Worm (Caenorhabditis elegans) whole organism, L1 larva: ENCODE results near the gene spp-28.

Source experiments
- blmp-1 ChIP-seq: fragments of 150-350 bp; optimal IDR thresholded peaks from 2 replicates; lab custom pipeline; 2014; ENCODE audit warnings: missing biosample characterization, missing genetic modification characterization
- dsc-1 ChIP-seq: sonication (generic microtip); optimal IDR thresholded peaks from 2 replicates; lab custom pipeline; 2016; ENCODE audit warnings: mild to moderate bottlenecking, missing genetic modification characterization, missing compliant biosample characterization
- fkh-10 ChIP-seq: sonication (generic microtip); optimal IDR thresholded peaks from 2 replicates; lab custom pipeline; 2017; ENCODE audit warnings: missing biosample characterization, missing genetic modification reagents, missing genetic modification characterization
- nhr-20 ChIP-seq: sonication (generic microtip); optimal IDR thresholded peaks from 2 replicates; lab custom pipeline; 2016; ENCODE audit warnings: mild to moderate bottlenecking, missing genetic modification characterization, missing compliant biosample characterization
- nhr-28 ChIP-seq: fragments of 150-350 bp; optimal IDR thresholded peaks from 2 replicates; lab custom pipeline; 2014; ENCODE audit warnings: missing biosample characterization, missing genetic modification characterization
- nhr-77 ChIP-seq: fragments of 150-350 bp; optimal IDR thresholded peaks from 2 replicates; lab custom pipeline; 2014; ENCODE audit warnings: missing biosample characterization, missing genetic modification characterization
- snpc-4 ChIP-seq: fragments of 150-350 bp; optimal IDR thresholded peaks from 2 replicates; lab custom pipeline; 2014; ENCODE audit warnings: missing biosample characterization, missing genetic modification characterization
- sptf-1 ChIP-seq: fragments of 150-350 bp; optimal IDR thresholded peaks from 2 replicates; lab custom pipeline; 2014; ENCODE audit warnings: missing biosample characterization, missing genetic modification characterization
- tbx-2 ChIP-seq: sonication (generic microtip); optimal IDR thresholded peaks from 2 replicates; lab custom pipeline; 2016; ENCODE audit warnings: missing genetic modification characterization, missing compliant biosample characterization
- unc-30 ChIP-seq: sonication (generic microtip); optimal IDR thresholded peaks from 2 replicates; lab custom pipeline; 2017; ENCODE audit warnings: missing biosample characterization, missing genetic modification characterization

- TF ChIP-seq nhr-28 (tag; lab: Kevin White, UChicago) (no peak), unc-30 (tag; lab: Kevin White, UChicago) (no peak), fkh-10 (no peak), nhr-77 (no peak), blmp-1 (tag; lab: Kevin White, UChicago) (no peak), tbx-2 (tag; lab: Kevin White, UChicago) (no peak), nhr-20 (no peak), snpc-4 (no peak), dsc-1 (tag; lab: Kevin White, UChicago) (no peak), sptf-1 (no peak)
These were observed 29.2 kb downstream of the spp-28 start, which contains the start of gene C01G12.16 for ce11 chrIII:4160937-4161336.
